In genomic region chr3R:23368235-23368634, dm6 we compare ENCODE assay signal across 3 fruit fly cellular contexts.
A peak's percentile ranks its signal among the peaks of the same experiment; 100 is the strongest.
TF ChIP-seq lines count a peak whose summit lies in the region.

No protein-coding gene starts in this region.

- no peak for TF ChIP-seq CTCF in whole organism, embryonic (GFP tag; optimal IDR thresholded peaks at IDR 0.05; lab: Kevin White, UChicago)

TF ChIP-seq in whole organism, embryonic, 481 proteins besides CTCF, POLR2A, EP300 and RAD21:
- TF ChIP-seq Drgx (GFP tag; IDR thresholded peaks at IDR 0.05; lab: Robert Waterston, UW) (0 out of 2 replicates have a peak, but pooled peaks have one; percentile 23), schlank (tag; optimal IDR thresholded peaks at IDR 0.05; lab: Kevin White, UChicago) (no peak), CG18011 (GFP tag; optimal IDR thresholded peaks at IDR 0.05; lab: Kevin White, UChicago) (no peak), da (GFP tag; optimal IDR thresholded peaks at IDR 0.05; lab: Kevin White, UChicago) (no peak), sens (GFP tag; lab: Kevin White, UChicago) (peak; percentile 63), row (GFP tag; IDR thresholded peaks at IDR 0.05; lab: Robert Waterston, UW) (peak; percentile 50; the same call in 2 of the 3 replicates), CG34422 (GFP tag; IDR thresholded peaks at IDR 0.05; lab: Robert Waterston, UW) (0 out of 3 replicates have a peak, but pooled peaks have one; percentile 17), CG11504 (tag; optimal IDR thresholded peaks at IDR 0.05; lab: Kevin White, UChicago) (peak; percentile 19), gem (tag; optimal IDR thresholded peaks at IDR 0.05; lab: Kevin White, UChicago) (peak; percentile 7)

TF ChIP-seq in whole organism, prepupa, 60 proteins besides CTCF, POLR2A, EP300 and RAD21 (continues in another document):
- TF ChIP-seq CG11762 (GFP tag; optimal IDR thresholded peaks at IDR 0.05; lab: Kevin White, UChicago; ENCODE audit: insufficient read depth) (no peak), dac (GFP tag; optimal IDR thresholded peaks at IDR 0.05; lab: Kevin White, UChicago) (no peak), Blimp-1 (GFP tag; optimal IDR thresholded peaks at IDR 0.05; lab: Kevin White, UChicago) (no peak), CG3919 (GFP tag; optimal IDR thresholded peaks at IDR 0.05; lab: Kevin White, UChicago) (no peak), Hr4 (GFP tag; optimal IDR thresholded peaks at IDR 0.05; lab: Kevin White, UChicago) (peak; percentile 19), Smox (GFP tag; optimal IDR thresholded peaks at IDR 0.05; lab: Kevin White, UChicago) (no peak), CG8319 (GFP tag; optimal IDR thresholded peaks at IDR 0.05; lab: Kevin White, UChicago) (no peak), CG6808 (GFP tag; optimal IDR thresholded peaks at IDR 0.05; lab: Kevin White, UChicago) (no peak), CG9139 (GFP tag; optimal IDR thresholded peaks at IDR 0.05; lab: Kevin White, UChicago) (no peak), topi (GFP tag; optimal IDR thresholded peaks at IDR 0.05; lab: Kevin White, UChicago) (no peak), salr (GFP tag; optimal IDR thresholded peaks at IDR 0.05; lab: Kevin White, UChicago) (peak in 1 of 2 experiments; percentile 28), CG31627 (GFP tag; optimal IDR thresholded peaks at IDR 0.05; lab: Kevin White, UChicago) (no peak), achi (GFP tag; optimal IDR thresholded peaks at IDR 0.05; lab: Kevin White, UChicago) (peak; percentile 17), CG3032 (tag; optimal IDR thresholded peaks at IDR 0.05; lab: Kevin White, UChicago) (peak; percentile 2), Met (GFP tag; optimal IDR thresholded peaks at IDR 0.05; lab: Kevin White, UChicago) (no peak), acj6 (GFP tag; optimal IDR thresholded peaks at IDR 0.05; lab: Kevin White, UChicago) (no peak), Sox102F (GFP tag; optimal IDR thresholded peaks at IDR 0.05; lab: Kevin White, UChicago) (peak; percentile 0), net (GFP tag; optimal IDR thresholded peaks at IDR 0.05; lab: Kevin White, UChicago) (no peak), Eip78C (GFP tag; lab: Kevin White, UChicago) (peak; percentile 74), Hr39 (GFP tag; optimal IDR thresholded peaks at IDR 0.05; lab: Kevin White, UChicago) (peak; percentile 5), CG6163 (GFP tag; IDR thresholded peaks at IDR 0.05; lab: Robert Waterston, UW) (no peak), Eip93F (GFP tag; optimal IDR thresholded peaks at IDR 0.05; lab: Kevin White, UChicago) (no peak), fd85E (GFP tag; optimal IDR thresholded peaks at IDR 0.05; lab: Kevin White, UChicago) (no peak), CG15336 (GFP tag; IDR thresholded peaks at IDR 0.05; lab: Robert Waterston, UW) (peak; percentile 61; the same call in 1 of the 2 replicates), Gug (GFP tag; IDR thresholded peaks at IDR 0.05; lab: Robert Waterston, UW) (no peak), cyc (GFP tag; optimal IDR thresholded peaks at IDR 0.05; lab: Kevin White, UChicago) (no peak), CG11902 (GFP tag; optimal IDR thresholded peaks at IDR 0.05; lab: Kevin White, UChicago) (no peak), OdsH (GFP tag; optimal IDR thresholded peaks at IDR 0.05; lab: Kevin White, UChicago) (peak; percentile 7), CG1621 (tag; optimal IDR thresholded peaks at IDR 0.05; lab: Kevin White, UChicago) (no peak), ss (GFP tag; optimal IDR thresholded peaks at IDR 0.05; lab: Kevin White, UChicago) (no peak), CG7368 (GFP tag; optimal IDR thresholded peaks at IDR 0.05; lab: Kevin White, UChicago) (no peak), dsx (GFP tag; optimal IDR thresholded peaks at IDR 0.05; lab: Kevin White, UChicago; ENCODE audit: poor library complexity, severe bottlenecking) (no peak), Lpt (GFP tag; optimal IDR thresholded peaks at IDR 0.05; lab: Kevin White, UChicago) (peak; percentile 2), pdm3 (GFP tag; optimal IDR thresholded peaks at IDR 0.05; lab: Kevin White, UChicago) (peak; percentile 37), Ets96B (tag; optimal IDR thresholded peaks at IDR 0.05; lab: Kevin White, UChicago) (peak; percentile 3), eg (GFP tag; IDR thresholded peaks at IDR 0.05; lab: Robert Waterston, UW) (peak; percentile 66; the same call in 2 of the 3 replicates), CG4318 (GFP tag; optimal IDR thresholded peaks at IDR 0.05; lab: Kevin White, UChicago) (peak; percentile 21), Ets21C (GFP tag; optimal IDR thresholded peaks at IDR 0.05; lab: Kevin White, UChicago) (no peak), spab (GFP tag; optimal IDR thresholded peaks at IDR 0.05; lab: Kevin White, UChicago) (no peak), CG6854 (GFP tag; optimal IDR thresholded peaks at IDR 0.05; lab: Kevin White, UChicago) (no peak), svp (GFP tag; lab: Kevin White, UChicago) (peak; percentile 19), CG6276 (GFP tag; optimal IDR thresholded peaks at IDR 0.05; lab: Kevin White, UChicago) (peak; percentile 59)

TF ChIP-seq in whole organism, pupa, 21 proteins besides CTCF, POLR2A, EP300 and RAD21:
- TF ChIP-seq CG12605 (GFP tag; IDR thresholded peaks at IDR 0.05; lab: Robert Waterston, UW): no peak
- peak; percentile 25 for TF ChIP-seq CG9948 (tag; optimal IDR thresholded peaks at IDR 0.05; lab: Kevin White, UChicago)
- TF ChIP-seq CG4496 (GFP tag; IDR thresholded peaks at IDR 0.05; lab: Robert Waterston, UW): no peak
- TF ChIP-seq CG17806 (tag; optimal IDR thresholded peaks at IDR 0.05; lab: Kevin White, UChicago): no peak
- TF ChIP-seq CG10348 (GFP tag; IDR thresholded peaks at IDR 0.05; lab: Robert Waterston, UW): no peak
- TF ChIP-seq Ets98B (GFP tag; IDR thresholded peaks at IDR 0.05; lab: Robert Waterston, UW): no peak
- TF ChIP-seq rn (GFP tag; IDR thresholded peaks at IDR 0.05; lab: Robert Waterston, UW): no peak
- peak; percentile 60 for TF ChIP-seq CG14655 (GFP tag; optimal IDR thresholded peaks at IDR 0.05; lab: Kevin White, UChicago)
- TF ChIP-seq CG13204 (GFP tag; optimal IDR thresholded peaks at IDR 0.05; lab: Kevin White, UChicago): no peak
- no peak for TF ChIP-seq CG32121 (GFP tag; IDR thresholded peaks at IDR 0.05; lab: Robert Waterston, UW)
- peak; percentile 44 for TF ChIP-seq CG8301 (tag; optimal IDR thresholded peaks at IDR 0.05; lab: Kevin White, UChicago)
- no peak for TF ChIP-seq Snoo (tag; optimal IDR thresholded peaks at IDR 0.05; lab: Kevin White, UChicago)
- no peak for TF ChIP-seq D1 (tag; optimal IDR thresholded peaks at IDR 0.05; lab: Kevin White, UChicago)
- peak; percentile 10 for TF ChIP-seq CG34367 (tag; optimal IDR thresholded peaks at IDR 0.05; lab: Kevin White, UChicago)
- TF ChIP-seq EcR (GFP tag; optimal IDR thresholded peaks at IDR 0.05; lab: Kevin White, UChicago): no peak
- TF ChIP-seq fd96Ca (GFP tag; IDR thresholded peaks at IDR 0.05; lab: Robert Waterston, UW): 0 out of 3 replicates have a peak, but pooled peaks have one; percentile 39
- peak; percentile 43 for TF ChIP-seq Pif1A (GFP tag; optimal IDR thresholded peaks at IDR 0.05; lab: Kevin White, UChicago)
- peak; percentile 8 for TF ChIP-seq CG8159 (tag; optimal IDR thresholded peaks at IDR 0.05; lab: Kevin White, UChicago)
- TF ChIP-seq CG15710 (tag; optimal IDR thresholded peaks at IDR 0.05; lab: Kevin White, UChicago): peak; percentile 11
- TF ChIP-seq Pif1B (GFP tag; optimal IDR thresholded peaks at IDR 0.05; lab: Kevin White, UChicago): peak; percentile 7
- TF ChIP-seq gl (tag; optimal IDR thresholded peaks at IDR 0.05; lab: Kevin White, UChicago): no peak
TF ChIP-seq in whole organism, pupa: peak in this region for 9.

Comparison
In these comparisons a context has a peak if more than half of its experiments do, and no peak if none do; other contexts are left out.
1. Of the 7 proteins assayed by ChIP-seq in both whole organism, embryonic and whole organism, prepupa: peak only in whole organism, embryonic: none; only in whole organism, prepupa: Hr39, Lpt and Sox102F; in both: none; in neither: 4.